Worm (Caenorhabditis elegans) whole organism, young adult: ENCODE data around the gene R107.2.

Source experiments
- C17E4.6 ChIP-seq: fragments of 200-800 bp; sonication (Bioruptor generic); IDR thresholded peaks from 2 replicates; pipeline ENCODE4 v1.3.6; 2022; ENCODE audit warnings: missing genetic modification reagents, missing genetic modification characterization, missing compliant biosample characterization
- D2030.7 ChIP-seq: fragments of 200-800 bp; sonication (Bioruptor generic); IDR thresholded peaks from 2 replicates; pipeline ENCODE4 v1.3.6; 2022; ENCODE audit warnings: missing genetic modification reagents, missing genetic modification characterization, missing compliant biosample characterization
- F10E7.11 ChIP-seq: sonication (generic microtip); optimal IDR thresholded peaks from 2 replicates; lab custom pipeline; 2017; ENCODE audit warnings: mild to moderate bottlenecking, missing genetic modification characterization, moderate library complexity, missing compliant biosample characterization
- F33H1.4 ChIP-seq: fragments of 200-800 bp; sonication (Bioruptor generic); IDR thresholded peaks from 2 replicates; pipeline ENCODE4 v1.3.6; 2022; ENCODE audit warnings: missing genetic modification reagents, missing genetic modification characterization, missing compliant biosample characterization
- F49E8.2 ChIP-seq: sonication (generic microtip); optimal IDR thresholded peaks from 3 replicates; lab custom pipeline; 2017; ENCODE audit warnings: missing genetic modification characterization, mild to moderate bottlenecking, missing compliant biosample characterization, antibody characterized with exemption, moderate library complexity; ENCODE audit not compliant: insufficient read depth
- F52B5.7 ChIP-seq: sonication (generic microtip); optimal IDR thresholded peaks from 2 replicates; lab custom pipeline; 2016; ENCODE audit warnings: mild to moderate bottlenecking, missing genetic modification characterization, missing compliant biosample characterization
- K11D2.4 ChIP-seq: fragments of 200-800 bp; sonication (Bioruptor generic); IDR thresholded peaks from 2 replicates; pipeline ENCODE4 v1.3.6; 2022; ENCODE audit warnings: missing genetic modification reagents, missing genetic modification characterization, missing compliant biosample characterization
- Y53G8AR.9 ChIP-seq: fragments of 200-800 bp; sonication (Bioruptor generic); conservative IDR thresholded peaks from 2 replicates; pipeline ENCODE4 v1.3.6; 2022; ENCODE audit warnings: missing genetic modification reagents, missing genetic modification characterization, missing compliant biosample characterization
- Y79H2A.3 ChIP-seq: fragments of 200-800 bp; sonication (Bioruptor generic); conservative IDR thresholded peaks from 2 replicates; pipeline ENCODE4 v1.3.6; 2022; ENCODE audit warnings: missing genetic modification reagents, missing genetic modification characterization, missing compliant biosample characterization
- Y95B8A.8 ChIP-seq: fragments of 200-800 bp; sonication (Bioruptor generic); IDR thresholded peaks from 2 replicates; pipeline ENCODE4 v1.3.6; 2022; ENCODE audit warnings: missing genetic modification reagents, missing genetic modification characterization, missing compliant biosample characterization
- atf-7 ChIP-seq: sonication (generic microtip); optimal IDR thresholded peaks from 2 replicates; lab custom pipeline; 2017; ENCODE audit warnings: mild to moderate bottlenecking, missing genetic modification characterization, missing compliant biosample characterization
- attf-3 ChIP-seq: fragments of 200-800 bp; sonication (Bioruptor generic); conservative IDR thresholded peaks from 2 replicates; pipeline ENCODE4 v1.3.6; 2022; ENCODE audit warnings: missing genetic modification reagents, missing genetic modification characterization, missing compliant biosample characterization
- attf-5 ChIP-seq: fragments of 200-800 bp; sonication (Bioruptor generic); optimal IDR thresholded peaks from 2 replicates; lab custom pipeline; 2018; ENCODE audit warnings: mild to moderate bottlenecking, missing genetic modification characterization, missing compliant biosample characterization
- bed-1 ChIP-seq: fragments of 200-800 bp; sonication (Bioruptor generic); IDR thresholded peaks from 2 replicates; pipeline ENCODE4 v1.3.6; 2022; ENCODE audit warnings: missing genetic modification reagents, missing genetic modification characterization, missing compliant biosample characterization
- bed-2 ChIP-seq: fragments of 200-800 bp; sonication (Bioruptor generic); IDR thresholded peaks from 2 replicates; pipeline ENCODE4 v1.3.6; 2022; ENCODE audit warnings: missing genetic modification reagents, missing genetic modification characterization, missing compliant biosample characterization
- cebp-1 ChIP-seq, 2 experiments: fragments of 200-800 bp in 1 of 2; sonication (Bioruptor generic) in 1 of 2; sonication (generic microtip) in 1 of 2; IDR thresholded peaks in 1 of 2; optimal IDR thresholded peaks in 1 of 2; 2 replicates each; pipeline versions ENCODE4 v1.3.6 to Lab custom; 2017 to 2022; ENCODE audit warnings: missing compliant biosample characterization in 2 of 2, missing genetic modification characterization in 2 of 2, mild to moderate bottlenecking in 1 of 2, missing genetic modification reagents in 1 of 2, moderate library complexity in 1 of 2
- ceh-100 ChIP-seq: fragments of 200-800 bp; sonication (Bioruptor generic); IDR thresholded peaks from 2 replicates; pipeline ENCODE4 v1.3.6; 2022; ENCODE audit warnings: missing genetic modification reagents, missing genetic modification characterization, missing compliant biosample characterization
- ceh-58 ChIP-seq: fragments of 200-800 bp; sonication (Bioruptor generic); IDR thresholded peaks from 2 replicates; pipeline ENCODE4 v1.3.6; 2022; ENCODE audit warnings: missing genetic modification characterization, missing compliant biosample characterization
- die-1 ChIP-seq: sonication (generic microtip); optimal IDR thresholded peaks from 2 replicates; lab custom pipeline; 2016; ENCODE audit warnings: missing genotype, mild to moderate bottlenecking, missing genetic modification characterization, missing compliant biosample characterization
- egl-18 ChIP-seq: fragments of 200-800 bp; sonication (Bioruptor generic); IDR thresholded peaks from 2 replicates; pipeline ENCODE4 v1.3.6; 2022; ENCODE audit warnings: missing genetic modification reagents, missing genetic modification characterization, missing compliant biosample characterization
- egl-44 ChIP-seq: fragments of 200-800 bp; sonication (Bioruptor generic); IDR thresholded peaks from 2 replicates; pipeline ENCODE4 v1.3.6; 2022; ENCODE audit warnings: missing genetic modification reagents, missing genetic modification characterization, missing compliant biosample characterization
- him-1 ChIP-seq: sonication (generic microtip); optimal IDR thresholded peaks from 2 replicates; lab custom pipeline; 2016; ENCODE audit warnings: missing genotype, missing genetic modification reagents, missing genetic modification characterization, missing compliant biosample characterization
- hmg-20 ChIP-seq: fragments of 200-800 bp; sonication (Bioruptor generic); IDR thresholded peaks from 2 replicates; pipeline ENCODE4 v1.3.6; 2022; ENCODE audit warnings: missing genetic modification reagents, missing genetic modification characterization, missing compliant biosample characterization
- hrde-1 ChIP-seq: sonication (generic microtip); optimal IDR thresholded peaks from 2 replicates; lab custom pipeline; 2016; ENCODE audit warnings: missing genetic modification characterization, mild to moderate bottlenecking, missing compliant biosample characterization, moderate library complexity, missing genotype, missing genetic modification reagents, borderline replicate concordance
- hsf-1 ChIP-seq: fragments of 200-800 bp; sonication (Bioruptor generic); IDR thresholded peaks from 2 replicates; pipeline ENCODE4 v1.3.6; 2022; ENCODE audit warnings: missing genetic modification reagents, missing genetic modification characterization, missing compliant biosample characterization
- lin-54 ChIP-seq: fragments of 200-800 bp; sonication (Bioruptor generic); optimal IDR thresholded peaks from 2 replicates; lab custom pipeline; 2018; ENCODE audit warnings: mild to moderate bottlenecking, missing genetic modification characterization, missing compliant biosample characterization
- lsy-27 ChIP-seq: sonication (generic microtip); optimal IDR thresholded peaks from 2 replicates; lab custom pipeline; 2017; ENCODE audit warnings: missing genetic modification characterization, mild to moderate bottlenecking, missing compliant biosample characterization, antibody characterized with exemption, missing genotype, borderline replicate concordance; ENCODE audit not compliant: insufficient read depth
- madf-3 ChIP-seq: fragments of 200-800 bp; sonication (Bioruptor generic); IDR thresholded peaks from 2 replicates; pipeline ENCODE4 v1.3.6; 2022; ENCODE audit warnings: missing genetic modification reagents, missing genetic modification characterization, missing compliant biosample characterization
- mcd-1 ChIP-seq: fragments of 200-800 bp; sonication (Bioruptor generic); IDR thresholded peaks from 2 replicates; pipeline ENCODE4 v1.3.6; 2022; ENCODE audit warnings: missing genetic modification reagents, missing genetic modification characterization, missing compliant biosample characterization
- nhr-80 ChIP-seq: sonication (generic microtip); optimal IDR thresholded peaks from 2 replicates; lab custom pipeline; 2016; ENCODE audit warnings: missing genetic modification characterization, missing compliant biosample characterization
- rcor-1 ChIP-seq: fragments of 200-800 bp; sonication (Bioruptor generic); IDR thresholded peaks from 2 replicates; pipeline ENCODE4 v1.3.6; 2022; ENCODE audit warnings: missing genetic modification reagents, missing genetic modification characterization, missing compliant biosample characterization
- rpc-1 ChIP-seq, 2 experiments: fragments of 150-350 bp in 1 of 2; sonication (generic microtip) in 1 of 2; optimal IDR thresholded peaks; 2 replicates each; lab custom pipeline; 2014 to 2018; ENCODE audit warnings: missing biosample characterization in 1 of 2, missing genetic modification characterization in 1 of 2, missing genetic modification reagents in 1 of 2, missing genotype in 1 of 2
- sea-2 ChIP-seq: fragments of 200-800 bp; sonication (Bioruptor generic); IDR thresholded peaks from 2 replicates; pipeline ENCODE4 v1.3.6; 2022; ENCODE audit warnings: missing genetic modification characterization, missing compliant biosample characterization
- tlf-1 ChIP-seq: fragments of 200-800 bp; sonication (Bioruptor generic); optimal IDR thresholded peaks from 2 replicates; lab custom pipeline; 2018; ENCODE audit warnings: mild to moderate bottlenecking, missing genetic modification characterization, missing compliant biosample characterization
- unc-62 ChIP-seq: fragments of 150-350 bp; optimal IDR thresholded peaks from 2 replicates; lab custom pipeline; 2014; ENCODE audit warnings: missing biosample characterization, missing genetic modification reagents, missing genetic modification characterization
- ztf-18 ChIP-seq: sonication (generic microtip); optimal IDR thresholded peaks from 2 replicates; lab custom pipeline; 2016; ENCODE audit warnings: missing genotype, mild to moderate bottlenecking, missing genetic modification characterization, missing compliant biosample characterization
- ztf-25 ChIP-seq: fragments of 200-800 bp; sonication (Bioruptor generic); IDR thresholded peaks from 2 replicates; pipeline ENCODE4 v1.3.6; 2022; ENCODE audit warnings: missing genetic modification reagents, missing genetic modification characterization, missing compliant biosample characterization

The R107.2 gene

ce11 chrIII:9017181-9017651 is 28.5 kb downstream of the R107.2 start, which contains the start of gene F59B2.12:
TSS of gene F59B2.12 (plus strand) at chrIII:9017601.
- TF ChIP-seq lin-54 (GFP tag; lab: Kevin White, UChicago) (no peak), rcor-1 (GFP tag; lab: Robert Waterston, UW) (no peak), die-1 (tag; lab: Kevin White, UChicago) (no peak), ztf-18 (tag; lab: Kevin White, UChicago) (no peak), madf-3 (GFP tag; lab: Robert Waterston, UW) (no peak), ztf-25 (GFP tag; lab: Robert Waterston, UW) (no peak), mcd-1 (no peak), egl-44 (GFP tag; lab: Robert Waterston, UW) (no peak), unc-62 (GFP tag; lab: Kevin White, UChicago) (no peak), egl-18 (GFP tag; lab: Robert Waterston, UW) (no peak), rpc-1 (optimal IDR thresholded peaks at IDR 0.05; lab: Kevin White, UChicago) (no peak), rpc-1 (tag; optimal IDR thresholded peaks at IDR 0.05; lab: Kevin White, UChicago) (no peak), hmg-20 (GFP tag; lab: Robert Waterston, UW) (no peak), F49E8.2 (tag; lab: Kevin White, UChicago) (no peak), atf-7 (tag; lab: Kevin White, UChicago) (no peak)

- TF ChIP-seq attf-3 (GFP tag; lab: Robert Waterston, UW): no peak
- TF ChIP-seq, all 124 proteins: peak for 0
These were observed 33.4 kb downstream of the R107.2 start, which contains the start of gene F59B2.9 for ce11 chrIII:9012309-9012708. TSS of gene F59B2.9 (minus strand) at chrIII:9012409.

ce11 chrIII:9010047-9010446 is 35.7 kb downstream of the R107.2 start, which contains the start of gene F59B2.8:
TSS of gene F59B2.8 (minus strand) at chrIII:9010197.
- no peak for TF ChIP-seq C17E4.6 (GFP tag; lab: Robert Waterston, UW)
- TF ChIP-seq ztf-18 (tag; lab: Kevin White, UChicago): no peak
- no peak for TF ChIP-seq F33H1.4 (GFP tag; lab: Robert Waterston, UW)
- TF ChIP-seq him-1: no peak
- no peak for TF ChIP-seq lsy-27 (tag; lab: Kevin White, UChicago)

- TF ChIP-seq madf-3 (GFP tag; lab: Robert Waterston, UW): no peak
- TF ChIP-seq attf-5 (GFP tag; lab: Kevin White, UChicago): peak; percentile 29
- TF ChIP-seq nhr-80 (tag; lab: Kevin White, UChicago): peak; percentile 78
- peak; percentile 46; the same call in 1 of the 2 replicates for TF ChIP-seq cebp-1 (GFP tag; IDR thresholded peaks at IDR 0.05; lab: Robert Waterston, UW)
- no peak for TF ChIP-seq cebp-1 (tag; optimal IDR thresholded peaks at IDR 0.05; lab: Kevin White, UChicago)
These were observed 38.6 kb downstream of the R107.2 start for ce11 chrIII:9007183-9007582.

ce11 chrIII:9005905-9006372 is 39.8 kb downstream of the R107.2 start, which contains the start of gene rab-6.1:
TSS of gene rab-6.1 (minus strand) at chrIII:9005955.
- TF ChIP-seq ceh-100 (GFP tag; lab: Robert Waterston, UW): peak; percentile 65
- TF ChIP-seq bed-1 (GFP tag; lab: Robert Waterston, UW): 0 out of 2 replicates have a peak, but pooled peaks have one; percentile 24
- TF ChIP-seq D2030.7 (GFP tag; lab: Robert Waterston, UW): peak; percentile 56

ce11 chrIII:9004658-9005057 is 41.1 kb downstream of the R107.2 start:
- TF ChIP-seq K11D2.4 (GFP tag; lab: Robert Waterston, UW): no peak
- 0 out of 2 replicates have a peak, but pooled peaks have one; percentile 47 for TF ChIP-seq Y53G8AR.9 (GFP tag; lab: Robert Waterston, UW)
- peak; percentile 59 for TF ChIP-seq hrde-1
- TF ChIP-seq cebp-1 (GFP tag; IDR thresholded peaks at IDR 0.05; lab: Robert Waterston, UW): no peak
- TF ChIP-seq cebp-1 (tag; optimal IDR thresholded peaks at IDR 0.05; lab: Kevin White, UChicago): peak; percentile 29
- peak; percentile 9 for TF ChIP-seq F52B5.7 (tag; lab: Kevin White, UChicago)
- no peak for TF ChIP-seq sea-2 (GFP tag; lab: Robert Waterston, UW)
- peak; percentile 23 for TF ChIP-seq F49E8.2 (tag; lab: Kevin White, UChicago)
- TF ChIP-seq F10E7.11 (tag; lab: Kevin White, UChicago): no peak
- TF ChIP-seq tlf-1 (GFP tag; lab: Kevin White, UChicago): peak; percentile 20
- TF ChIP-seq hsf-1: peak; percentile 5; the same call in 1 of the 2 replicates
- TF ChIP-seq bed-2: no peak
- TF ChIP-seq Y79H2A.3: peak; percentile 63; the same call in 1 of the 2 replicates
- 0 out of 2 replicates have a peak, but pooled peaks have one; percentile 76 for TF ChIP-seq ceh-58
- peak; percentile 74; the same call in 1 of the 2 replicates for TF ChIP-seq Y95B8A.8 (GFP tag; lab: Robert Waterston, UW)
